Fruit fly (Drosophila melanogaster) whole organism, pupa: ENCODE measurements around the gene Adgf-C.

ENCODE experiments used
- CG10348 ChIP-seq: fragments of 200-800 bp; sonication (Bioruptor generic); IDR thresholded peaks from 2 replicates; pipeline ENCODE4 v1.3.6; 2022; ENCODE audit warnings: missing biosample characterization, missing genetic modification characterization
- CG12605 ChIP-seq: fragments of 200-800 bp; sonication (Bioruptor generic); IDR thresholded peaks from 2 replicates; pipeline ENCODE4 v1.3.6; 2022; ENCODE audit warnings: missing biosample characterization, missing genetic modification characterization
- CG13204 ChIP-seq: fragments of 200-800 bp; sonication (Bioruptor generic); optimal IDR thresholded peaks from 2 replicates; lab custom pipeline; 2018; ENCODE audit warnings: missing biosample characterization, mild to moderate bottlenecking, missing genetic modification characterization, moderate library complexity
- CG14655 ChIP-seq: fragments of 200-800 bp; sonication (Bioruptor generic); optimal IDR thresholded peaks from 3 replicates; lab custom pipeline; 2017; ENCODE audit warnings: mild to moderate bottlenecking, missing biosample characterization, missing genetic modification reagents, missing genetic modification characterization
- CG15710 ChIP-seq: fragments of 200-800 bp; sonication (Bioruptor generic); optimal IDR thresholded peaks from 2 replicates; lab custom pipeline; 2018; ENCODE audit warnings: missing biosample characterization, mild to moderate bottlenecking, missing genetic modification characterization, moderate library complexity
- CG17806 ChIP-seq: fragments of 200-800 bp; sonication (Bioruptor generic); optimal IDR thresholded peaks from 2 replicates; lab custom pipeline; 2018; ENCODE audit warnings: missing biosample characterization, mild to moderate bottlenecking, missing genetic modification characterization, moderate library complexity
- CG32121 ChIP-seq: fragments of 200-800 bp; sonication (Bioruptor generic); IDR thresholded peaks from 2 replicates; pipeline ENCODE4 v1.3.6; 2022; ENCODE audit warnings: missing biosample characterization, missing genetic modification characterization
- CG34367 ChIP-seq: fragments of 200-800 bp; sonication (Bioruptor generic); optimal IDR thresholded peaks from 2 replicates; lab custom pipeline; 2018; ENCODE audit warnings: missing biosample characterization, mild to moderate bottlenecking, missing genetic modification characterization
- CG4496 ChIP-seq: fragments of 200-800 bp; sonication (Bioruptor generic); IDR thresholded peaks from 3 replicates; pipeline ENCODE4 v1.3.6; 2022; ENCODE audit warnings: missing biosample characterization, missing genetic modification characterization
- CG8159 ChIP-seq: fragments of 200-800 bp; sonication (Bioruptor generic); optimal IDR thresholded peaks from 3 replicates; lab custom pipeline; 2018; ENCODE audit warnings: missing biosample characterization, mild to moderate bottlenecking, missing genetic modification characterization, moderate library complexity
- CG8301 ChIP-seq: fragments of 200-800 bp; sonication (Bioruptor generic); optimal IDR thresholded peaks from 2 replicates; lab custom pipeline; 2018; ENCODE audit warnings: missing biosample characterization, mild to moderate bottlenecking, missing genetic modification characterization
- CG9948 ChIP-seq: fragments of 200-800 bp; sonication (Bioruptor generic); optimal IDR thresholded peaks from 2 replicates; lab custom pipeline; 2018; ENCODE audit warnings: missing biosample characterization, mild to moderate bottlenecking, missing genetic modification characterization, moderate library complexity
- D1 ChIP-seq: fragments of 200-800 bp; sonication (Bioruptor generic); optimal IDR thresholded peaks from 2 replicates; lab custom pipeline; 2018; ENCODE audit warnings: missing biosample characterization, mild to moderate bottlenecking, missing genetic modification characterization, moderate library complexity
- EcR ChIP-seq: fragments of 200-800 bp; sonication (Bioruptor generic); optimal IDR thresholded peaks from 3 replicates; lab custom pipeline; 2019; ENCODE audit warnings: missing biosample characterization, missing genetic modification characterization, mild to moderate bottlenecking, moderate library complexity, missing genetic modification reagents
- Ets98B ChIP-seq: fragments of 200-800 bp; sonication (Bioruptor generic); IDR thresholded peaks from 2 replicates; pipeline ENCODE4 v1.3.6; 2022; ENCODE audit warnings: missing biosample characterization, missing genetic modification characterization
- Pif1A ChIP-seq: fragments of 200-800 bp; sonication (Bioruptor generic); optimal IDR thresholded peaks from 3 replicates; lab custom pipeline; 2016; ENCODE audit warnings: missing biosample characterization, missing genetic modification characterization
- Pif1B ChIP-seq: fragments of 200-800 bp; sonication (Bioruptor generic); optimal IDR thresholded peaks from 3 replicates; lab custom pipeline; 2016; ENCODE audit warnings: missing biosample characterization, missing genetic modification characterization
- Snoo ChIP-seq: fragments of 200-800 bp; sonication (Bioruptor generic); optimal IDR thresholded peaks from 3 replicates; lab custom pipeline; 2017; ENCODE audit warnings: missing biosample characterization, mild to moderate bottlenecking, missing genetic modification characterization, inconsistent platforms
- fd96Ca ChIP-seq: fragments of 200-800 bp; sonication (Bioruptor generic); IDR thresholded peaks from 3 replicates; pipeline ENCODE4 v1.3.6; 2022; ENCODE audit warnings: missing biosample characterization, missing genetic modification characterization
- gl ChIP-seq: fragments of 200-800 bp; sonication (Bioruptor generic); optimal IDR thresholded peaks from 2 replicates; lab custom pipeline; 2018; ENCODE audit warnings: missing biosample characterization, mild to moderate bottlenecking, missing genetic modification characterization
- rn ChIP-seq: fragments of 200-800 bp; sonication (Bioruptor generic); IDR thresholded peaks from 2 replicates; pipeline ENCODE4 v1.3.6; 2022; ENCODE audit warnings: missing biosample characterization, missing genetic modification characterization

Gene Adgf-C

DNA sequence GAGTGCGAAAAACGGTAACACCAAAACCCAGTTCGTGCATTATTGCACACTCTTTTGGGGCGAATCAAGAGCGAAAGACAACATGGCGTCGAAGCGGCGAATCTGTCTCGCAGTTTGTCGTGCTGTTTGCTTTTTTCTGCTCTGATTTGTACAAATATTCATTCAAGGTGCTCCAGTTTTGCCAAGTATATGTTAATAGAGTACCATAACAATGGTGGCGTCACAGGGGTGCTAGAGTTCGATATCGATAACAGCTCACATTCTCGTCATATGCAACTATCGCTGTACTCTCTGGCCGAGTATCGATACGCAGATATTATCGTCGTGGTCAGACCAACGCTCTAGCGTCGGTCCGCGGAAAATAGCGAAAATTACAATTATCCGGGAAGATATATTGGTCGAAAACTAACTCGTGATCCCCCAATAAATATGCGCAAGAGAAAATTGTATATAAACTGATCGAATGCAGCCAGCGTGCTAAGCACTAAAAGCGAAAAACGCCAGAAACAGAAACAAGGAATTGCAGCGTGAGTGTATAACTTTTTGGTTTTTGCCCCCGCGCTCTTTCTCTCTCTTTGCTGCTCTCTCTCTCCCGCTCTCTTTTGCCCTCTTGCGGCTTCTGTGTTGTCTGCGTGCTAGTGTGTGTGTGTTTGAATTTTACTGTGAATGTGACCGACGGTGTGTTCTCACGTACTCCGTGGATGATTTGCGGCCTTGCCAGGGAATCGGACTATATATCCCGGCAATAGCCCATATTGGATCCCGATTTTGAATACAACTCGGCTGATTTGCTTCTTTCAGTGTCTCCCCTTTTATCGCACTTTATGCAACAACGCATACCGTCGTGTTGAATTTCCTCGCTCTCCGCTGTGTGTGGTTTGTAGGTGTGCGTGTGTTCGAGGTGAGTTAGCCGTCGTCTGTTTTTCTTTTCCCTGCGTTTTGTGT is 22.7 kb upstream of the Adgf-C start, which contains the start of gene flfl:
Gene flfl (plus strand): TSS at position 298 of the 945 bp plus-strand sequence.
- TF ChIP-seq gl (tag; lab: Kevin White, UChicago) (peak; percentile 19), rn (no peak), CG15710 (tag; lab: Kevin White, UChicago) (no peak), Ets98B (no peak), CG14655 (GFP tag; lab: Kevin White, UChicago) (no peak), fd96Ca (GFP tag; lab: Robert Waterston, UW) (no peak), CG10348 (GFP tag; lab: Robert Waterston, UW) (no peak), CG8159 (tag; lab: Kevin White, UChicago) (peak; percentile 13), CG32121 (GFP tag; lab: Robert Waterston, UW) (no peak), CG34367 (tag; lab: Kevin White, UChicago) (no peak), CG4496 (GFP tag; lab: Robert Waterston, UW) (no peak), D1 (tag; lab: Kevin White, UChicago) (no peak), Pif1B (GFP tag; lab: Kevin White, UChicago) (no peak), CG9948 (tag; lab: Kevin White, UChicago) (no peak), Snoo (tag; lab: Kevin White, UChicago) (no peak), Pif1A (GFP tag; lab: Kevin White, UChicago) (no peak), CG8301 (tag; lab: Kevin White, UChicago) (no peak), CG13204 (GFP tag; lab: Kevin White, UChicago) (no peak), CG17806 (no peak), CG12605 (GFP tag; lab: Robert Waterston, UW) (no peak), EcR (GFP tag; lab: Kevin White, UChicago) (peak; percentile 34)

DNA sequence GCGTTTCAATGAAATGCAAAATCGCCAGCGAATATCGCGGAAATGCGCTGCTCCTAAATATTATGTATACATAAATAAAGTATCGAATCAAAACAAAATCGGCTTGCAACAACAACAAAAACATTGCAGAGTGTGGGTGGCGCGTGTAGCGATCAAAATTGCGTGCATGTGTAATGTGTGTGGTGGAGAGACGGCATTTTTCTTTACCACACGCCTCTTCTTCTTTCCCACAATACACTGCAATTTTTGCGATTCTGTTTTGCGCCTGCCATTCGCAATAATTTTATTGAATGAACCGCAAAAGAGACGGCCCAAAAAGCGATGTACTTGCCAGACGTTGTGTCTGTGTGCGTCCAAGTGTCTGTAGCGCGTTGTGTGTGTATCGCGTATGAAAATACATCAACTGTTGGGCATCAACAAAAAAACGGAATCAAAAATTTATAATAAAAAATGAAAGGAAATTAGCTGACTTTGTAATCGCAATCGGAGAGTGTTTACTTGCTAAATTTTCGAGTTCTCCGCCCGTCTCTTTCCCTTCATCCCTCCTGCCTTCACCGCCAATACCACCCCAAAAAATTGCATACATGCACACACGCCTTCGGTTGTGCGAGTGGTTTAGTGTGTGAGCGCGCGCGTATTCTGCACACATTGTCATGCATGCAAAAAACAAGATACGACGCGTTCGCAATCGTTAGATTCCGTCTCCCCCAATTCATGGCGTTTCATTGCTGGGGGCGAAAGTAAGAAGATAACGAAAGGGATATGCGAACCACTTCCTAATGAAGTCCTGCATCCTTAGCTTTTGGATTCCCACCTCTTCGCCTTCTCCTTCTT is 21.8 kb upstream of the Adgf-C start:
- peak; percentile 21 for TF ChIP-seq Pif1B (GFP tag; lab: Kevin White, UChicago)
- no peak for TF ChIP-seq CG10348 (GFP tag; lab: Robert Waterston, UW)
- TF ChIP-seq CG8159 (tag; lab: Kevin White, UChicago), result peak; percentile 2

DNA sequence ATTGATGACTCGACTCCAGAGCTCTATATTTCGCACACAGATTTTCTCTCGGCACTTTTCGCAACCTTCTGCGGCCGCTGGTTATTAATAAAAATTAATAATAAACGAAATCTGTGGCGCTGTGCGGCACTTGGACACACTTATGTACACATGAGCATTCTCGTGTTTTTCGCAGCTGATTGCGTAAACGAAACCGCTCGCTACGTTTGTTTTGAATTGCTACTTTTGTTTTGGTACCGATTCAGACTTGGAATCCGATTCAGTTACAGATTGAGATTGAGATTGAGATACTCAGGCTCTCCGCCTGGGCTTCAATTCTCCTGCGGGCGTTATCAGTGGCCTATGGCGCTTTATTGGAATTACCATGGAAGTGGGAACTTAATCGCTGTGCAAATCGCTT is 20.6 kb upstream of the Adgf-C start:
- no peak for TF ChIP-seq CG8301 (tag; lab: Kevin White, UChicago)
- TF ChIP-seq CG32121 (GFP tag; lab: Robert Waterston, UW), result no peak
- no peak for TF ChIP-seq rn
- no peak for TF ChIP-seq fd96Ca (GFP tag; lab: Robert Waterston, UW)
- no peak for TF ChIP-seq CG9948 (tag; lab: Kevin White, UChicago)
- no peak for TF ChIP-seq EcR (GFP tag; lab: Kevin White, UChicago)
- TF ChIP-seq CG10348 (GFP tag; lab: Robert Waterston, UW), result no peak
- no peak for TF ChIP-seq Snoo (tag; lab: Kevin White, UChicago)
- no peak for TF ChIP-seq CG14655 (GFP tag; lab: Kevin White, UChicago)
- no peak for TF ChIP-seq Ets98B
- no peak for TF ChIP-seq CG17806
- TF ChIP-seq Pif1B (GFP tag; lab: Kevin White, UChicago), result no peak
- TF ChIP-seq CG15710 (tag; lab: Kevin White, UChicago), result no peak
- TF ChIP-seq CG8159 (tag; lab: Kevin White, UChicago), result no peak
- no peak for TF ChIP-seq CG12605 (GFP tag; lab: Robert Waterston, UW)
- no peak for TF ChIP-seq gl (tag; lab: Kevin White, UChicago)

DNA sequence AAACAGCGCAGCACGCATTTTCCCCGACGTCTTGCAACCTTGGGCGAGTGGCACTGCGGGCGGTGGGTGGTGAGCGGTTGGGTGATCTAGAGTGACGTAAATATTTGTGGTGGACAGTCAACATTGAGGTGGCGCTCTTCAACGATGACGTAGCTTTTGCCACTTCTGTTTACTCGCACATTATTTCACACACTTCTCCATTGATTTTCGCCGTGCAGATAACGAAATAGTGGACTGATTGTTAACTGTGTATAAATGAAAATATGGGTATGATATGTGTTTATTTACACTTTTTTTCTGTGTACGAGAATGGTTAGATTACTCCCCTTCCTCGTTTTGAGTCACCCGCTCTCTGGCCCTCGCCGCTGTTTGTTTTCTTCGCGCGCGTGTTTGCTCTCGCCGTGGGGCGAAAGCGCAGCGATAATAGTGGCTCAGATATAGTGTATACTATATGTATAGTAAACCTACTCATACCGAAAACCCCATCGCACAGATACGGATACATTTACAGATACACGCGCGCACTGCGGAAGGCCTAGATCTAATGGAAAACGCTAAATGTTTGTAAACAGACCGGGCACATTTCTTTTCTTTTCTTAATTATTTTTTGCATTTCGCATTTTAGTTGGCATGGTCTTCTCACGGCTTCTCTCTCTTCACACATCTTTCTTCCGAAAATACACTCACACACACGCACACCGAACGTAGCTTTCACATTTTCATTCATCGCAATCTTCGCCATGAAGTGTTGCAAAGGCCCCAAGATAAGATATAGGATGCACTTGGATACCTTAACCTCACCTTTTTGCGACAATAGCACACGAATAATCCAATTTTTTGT is 20.0 kb upstream of the Adgf-C start, which contains the start of gene omd:
Gene omd (minus strand): TSS at position 840 of the 841 bp plus-strand sequence.
- no peak for TF ChIP-seq CG12605 (GFP tag; lab: Robert Waterston, UW)
- peak; percentile 23; the same call in 1 of the 2 replicates for TF ChIP-seq CG32121 (GFP tag; lab: Robert Waterston, UW)
- TF ChIP-seq CG14655 (GFP tag; lab: Kevin White, UChicago), result no peak
- TF ChIP-seq CG34367 (tag; lab: Kevin White, UChicago), result peak; percentile 12
- TF ChIP-seq Ets98B, result peak; percentile 54; the same call in 1 of the 2 replicates
- no peak for TF ChIP-seq D1 (tag; lab: Kevin White, UChicago)
- no peak for TF ChIP-seq EcR (GFP tag; lab: Kevin White, UChicago)
- peak; percentile 17 for TF ChIP-seq Pif1A (GFP tag; lab: Kevin White, UChicago)
- TF ChIP-seq CG17806, result no peak
- TF ChIP-seq gl (tag; lab: Kevin White, UChicago), result no peak
- no peak for TF ChIP-seq rn
- TF ChIP-seq Pif1B (GFP tag; lab: Kevin White, UChicago), result no peak
- TF ChIP-seq CG8159 (tag; lab: Kevin White, UChicago), result no peak
- TF ChIP-seq CG15710 (tag; lab: Kevin White, UChicago), result no peak
- peak; percentile 67; the same call in 1 of the 3 replicates for TF ChIP-seq fd96Ca (GFP tag; lab: Robert Waterston, UW)
- TF ChIP-seq CG9948 (tag; lab: Kevin White, UChicago), result no peak
- TF ChIP-seq CG8301 (tag; lab: Kevin White, UChicago), result no peak
- peak; percentile 59; the same call in 1 of the 3 replicates for TF ChIP-seq CG4496 (GFP tag; lab: Robert Waterston, UW)
- no peak for TF ChIP-seq CG13204 (GFP tag; lab: Kevin White, UChicago)
- TF ChIP-seq CG10348 (GFP tag; lab: Robert Waterston, UW), result no peak
- TF ChIP-seq Snoo (tag; lab: Kevin White, UChicago), result no peak
